Fruit fly (Drosophila melanogaster) whole organism, adult: ENCODE measurements around the gene Sytbeta.

Source experiments
- CG5204 ChIP-seq: fragments of 200-800 bp; sonication (Bioruptor generic); optimal IDR thresholded peaks from 2 replicates; lab custom pipeline; 2016; ENCODE audit warnings: missing biosample characterization, missing genetic modification characterization
- Crg-1 ChIP-seq: fragments of 200-800 bp; sonication (Bioruptor generic); optimal IDR thresholded peaks from 2 replicates; lab custom pipeline; 2016; ENCODE audit warnings: missing biosample characterization, missing genetic modification characterization
- Hr96 ChIP-seq: fragments of 200-800 bp; sonication (Bioruptor generic); optimal IDR thresholded peaks from 2 replicates; lab custom pipeline; 2016; ENCODE audit warnings: missing biosample characterization, missing genetic modification characterization
- Mnt ChIP-seq: fragments of 200-800 bp; sonication (Bioruptor generic); optimal IDR thresholded peaks from 2 replicates; lab custom pipeline; 2016; ENCODE audit warnings: missing biosample characterization, mild to moderate bottlenecking, missing genetic modification characterization
- bab1 ChIP-seq: fragments of 200-800 bp; sonication (Bioruptor generic); optimal IDR thresholded peaks from 3 replicates; lab custom pipeline; 2019; ENCODE audit warnings: missing biosample characterization, mild to moderate bottlenecking, missing genetic modification characterization, moderate library complexity
- cnc ChIP-seq, 2 experiments: fragments of >200 bp; optimal IDR thresholded peaks; 2 replicates each; lab custom pipeline; 2017
- kay ChIP-seq: fragments of 200-800 bp; sonication (Bioruptor generic); peaks from one replicate; lab custom pipeline; 2016; ENCODE audit warnings: missing biosample characterization, missing genetic modification characterization, borderline replicate concordance
- ovo ChIP-seq: fragments of 200-800 bp; sonication (Bioruptor generic); optimal IDR thresholded peaks from 2 replicates; lab custom pipeline; 2016; ENCODE audit warnings: missing biosample characterization, missing genetic modification characterization
- tj ChIP-seq: fragments of 200-800 bp; sonication (Bioruptor generic); optimal IDR thresholded peaks from 3 replicates; lab custom pipeline; 2017; ENCODE audit warnings: missing biosample characterization, mild to moderate bottlenecking, missing genetic modification characterization, moderate library complexity

dm6 chr3L:15051325-15051724 lies 13.5 kb downstream of the Sytbeta start, which contains the start of gene CG43679:
- no peak for TF ChIP-seq Crg-1 (GFP tag; lab: Kevin White, UChicago)
- TF ChIP-seq CG5204 = no peak
- no peak for TF ChIP-seq ovo (GFP tag; lab: Kevin White, UChicago)
- no peak for TF ChIP-seq Hr96 (GFP tag; lab: Kevin White, UChicago)
- no peak for TF ChIP-seq bab1 (GFP tag; lab: Kevin White, UChicago)
- TF ChIP-seq tj (GFP tag; lab: Kevin White, UChicago) = no peak
- no peak for TF ChIP-seq kay
- TF ChIP-seq Mnt (GFP tag; lab: Kevin White, UChicago) = no peak
- TF ChIP-seq cnc (optimal IDR thresholded peaks at IDR 0.05; lab: Kevin White, UChicago) = no peak
